Worm (Caenorhabditis elegans) whole organism, L4 larva: ENCODE results near the gene tbx-2.

ENCODE experiments used
- Y105C5A.15 ChIP-seq: fragments of 200-800 bp; sonication (Bioruptor generic); IDR thresholded peaks from 2 replicates; pipeline ENCODE4 v1.3.6; 2022; ENCODE audit warnings: missing genetic modification characterization, missing compliant biosample characterization
- ZK546.5 ChIP-seq, 2 experiments: sonication (generic microtip); optimal IDR thresholded peaks; 2 replicates each; lab custom pipeline; 2017; ENCODE audit warnings: missing biosample characterization in 2 of 2, missing genetic modification characterization in 2 of 2
- ces-1 ChIP-seq: fragments of 150-350 bp; sonication (generic microtip); optimal IDR thresholded peaks from 4 replicates; lab custom pipeline; 2014; ENCODE audit warnings: missing biosample characterization, missing genetic modification reagents, missing genetic modification characterization
- fkh-10 ChIP-seq: fragments of 150-350 bp; optimal IDR thresholded peaks from 2 replicates; lab custom pipeline; 2014; ENCODE audit warnings: missing biosample characterization, missing genetic modification reagents, missing genetic modification characterization
- hif-1 ChIP-seq, 2 experiments: sonication (generic microtip); optimal IDR thresholded peaks; 2 replicates each; lab custom pipeline; 2016 to 2017; ENCODE audit warnings: missing compliant biosample characterization in 2 of 2, missing genetic modification characterization in 2 of 2, missing genetic modification reagents in 2 of 2, missing genotype in 2 of 2, mild to moderate bottlenecking in 1 of 2
- lin-13 ChIP-seq: fragments of 150-350 bp; optimal IDR thresholded peaks from 2 replicates; lab custom pipeline; 2014; ENCODE audit warnings: missing biosample characterization, missing genetic modification reagents, missing genetic modification characterization
- lin-29 ChIP-seq: fragments of 200-800 bp; sonication (Bioruptor generic); IDR thresholded peaks from 2 replicates; pipeline ENCODE4 v1.3.6; 2022; ENCODE audit warnings: missing genetic modification reagents, missing genetic modification characterization, missing compliant biosample characterization
- madf-5 ChIP-seq, 2 experiments: fragments of 200-800 bp; sonication (Bioruptor generic); IDR thresholded peaks; 2 replicates each; pipeline ENCODE4 v1.3.6; 2022; ENCODE audit warnings: missing compliant biosample characterization in 2 of 2, missing genetic modification characterization in 2 of 2
- nhr-237 ChIP-seq: sonication (generic microtip); optimal IDR thresholded peaks from 2 replicates; lab custom pipeline; 2017; ENCODE audit warnings: missing biosample characterization, missing genetic modification characterization
- nhr-6 ChIP-seq: fragments of 150-350 bp; optimal IDR thresholded peaks from 2 replicates; lab custom pipeline; 2014; ENCODE audit warnings: missing biosample characterization, missing genetic modification characterization
- nhr-76 ChIP-seq: fragments of 150-350 bp; optimal IDR thresholded peaks from 2 replicates; lab custom pipeline; 2014; ENCODE audit warnings: missing biosample characterization, missing genetic modification characterization
- unc-39 ChIP-seq: sonication (generic microtip); optimal IDR thresholded peaks from 2 replicates; lab custom pipeline; 2017; ENCODE audit warnings: missing biosample characterization, missing genetic modification characterization

DNA sequence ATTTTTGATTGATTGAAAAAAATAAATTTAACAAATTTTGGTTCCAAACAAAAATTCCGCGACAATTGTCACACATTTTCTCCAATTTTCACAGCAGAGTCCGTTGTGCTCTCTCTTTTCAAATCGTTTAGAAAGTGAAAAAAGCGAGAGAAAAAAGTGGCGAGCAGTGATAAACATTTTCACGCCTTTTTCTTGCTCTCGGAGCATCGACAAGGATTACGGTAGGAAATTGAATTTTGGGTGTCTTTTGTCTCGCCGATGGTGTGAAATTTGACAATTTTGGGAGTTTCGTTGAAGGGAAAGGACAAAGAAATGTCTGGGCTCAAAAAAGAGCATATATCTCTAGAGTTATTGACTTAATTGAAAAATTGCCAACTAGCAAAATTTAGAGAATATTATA is 1.6 kb downstream of the tbx-2 start:
- TF ChIP-seq Y105C5A.15 (no peak), lin-13 (no peak), nhr-6 (no peak), nhr-237 (tag; lab: Kevin White, UChicago) (no peak), ZK546.5 (tag; optimal IDR thresholded peaks at IDR 0.05; lab: Kevin White, UChicago) (no peak), ces-1 (GFP tag; lab: Kevin White, UChicago) (no peak), madf-5 (GFP tag; IDR thresholded peaks at IDR 0.05; lab: Robert Waterston, UW) (no peak), fkh-10 (GFP tag; lab: Kevin White, UChicago) (no peak), hif-1 (tag; optimal IDR thresholded peaks at IDR 0.05; lab: Kevin White, UChicago) (no peak), nhr-76 (no peak), unc-39 (no peak), lin-29 (GFP tag; lab: Robert Waterston, UW) (no peak)
